Fruit fly (Drosophila melanogaster) whole organism, embryonic: ENCODE data around the gene CG7065.

ENCODE experiments used
- CG10147 ChIP-seq: fragments of 200-800 bp; sonication (Bioruptor generic); optimal IDR thresholded peaks from 2 replicates; lab custom pipeline; 2019; ENCODE audit warnings: missing biosample characterization, mild to moderate bottlenecking, missing genetic modification characterization, moderate library complexity
- Rx ChIP-seq: fragments of 200-800 bp; sonication (Bioruptor generic); IDR thresholded peaks from 2 replicates; pipeline ENCODE4 v1.3.6; 2022; ENCODE audit warnings: missing biosample characterization, missing genetic modification characterization
- prd ChIP-seq, 3 experiments: fragments of >200 bp in 2 of 3; fragments of 200-800 bp in 1 of 3; sonication (Bioruptor generic) in 1 of 3; optimal IDR thresholded peaks in 2 of 3; IDR thresholded peaks in 1 of 3; 2 replicates in 2 of 3; 3 replicates in 1 of 3; pipeline versions ENCODE4 v1.3.6 to Lab custom; 2017 to 2022; ENCODE audit warnings: missing biosample characterization in 1 of 3, missing genetic modification characterization in 1 of 3

dm6 chrX:9155134-9155533 is 12.8 kb downstream of the CG7065 start:
- TF ChIP-seq prd (optimal IDR thresholded peaks at IDR 0.05; lab: Kevin White, UChicago) (no peak), prd (GFP tag; IDR thresholded peaks at IDR 0.05; lab: Robert Waterston, UW) (peak; percentile 43; the same call in 2 of the 3 replicates), Rx (GFP tag; lab: Robert Waterston, UW) (no peak), CG10147 (no peak)
